Worm (Caenorhabditis elegans) whole organism, late embryonic: ENCODE results near the gene T09F3.7.

ENCODE experiments used
- C08G9.2 ChIP-seq: sonication (generic microtip); optimal IDR thresholded peaks from 2 replicates; lab custom pipeline; 2016; ENCODE audit warnings: mild to moderate bottlenecking, missing genetic modification characterization, moderate library complexity, missing compliant biosample characterization
- ama-1 ChIP-seq: fragments of 150-350 bp; optimal IDR thresholded peaks from 2 replicates; lab custom pipeline; 2014
- ceh-18 ChIP-seq: sonication (generic microtip); optimal IDR thresholded peaks from 2 replicates; lab custom pipeline; 2016; ENCODE audit warnings: missing genetic modification characterization, missing compliant biosample characterization
- ceh-19 ChIP-seq: fragments of 200-800 bp; sonication (Bioruptor generic); optimal IDR thresholded peaks from 2 replicates; lab custom pipeline; 2018; ENCODE audit warnings: mild to moderate bottlenecking, missing genetic modification characterization, missing compliant biosample characterization
- ceh-2 ChIP-seq: sonication (generic microtip); optimal IDR thresholded peaks from 2 replicates; lab custom pipeline; 2016; ENCODE audit warnings: missing genotype, missing genetic modification characterization, missing compliant biosample characterization
- ceh-22 ChIP-seq: sonication (generic microtip); optimal IDR thresholded peaks from 2 replicates; lab custom pipeline; 2017; ENCODE audit warnings: missing biosample characterization, missing genetic modification characterization
- ceh-30 ChIP-seq: fragments of 150-350 bp; optimal IDR thresholded peaks from 2 replicates; lab custom pipeline; 2014; ENCODE audit warnings: missing biosample characterization, missing genetic modification characterization
- ceh-31 ChIP-seq: sonication (generic microtip); optimal IDR thresholded peaks from 2 replicates; lab custom pipeline; 2016; ENCODE audit warnings: missing genetic modification characterization, missing compliant biosample characterization
- ceh-34 ChIP-seq: sonication (generic microtip); optimal IDR thresholded peaks from 2 replicates; lab custom pipeline; 2016; ENCODE audit warnings: mild to moderate bottlenecking, missing genetic modification characterization, missing compliant biosample characterization
- ceh-45 ChIP-seq: fragments of 200-800 bp; sonication (Bioruptor generic); IDR thresholded peaks from 2 replicates; pipeline ENCODE4 v1.3.6; 2022; ENCODE audit warnings: missing genetic modification reagents, missing genetic modification characterization, missing compliant biosample characterization
- dve-1 ChIP-seq: sonication (generic microtip); optimal IDR thresholded peaks from 2 replicates; lab custom pipeline; 2017; ENCODE audit warnings: antibody characterized with exemption, mild to moderate bottlenecking, missing genetic modification characterization, missing compliant biosample characterization
- elt-2 ChIP-seq: sonication (generic microtip); optimal IDR thresholded peaks from 2 replicates; lab custom pipeline; 2016; ENCODE audit warnings: missing genetic modification reagents, missing genetic modification characterization, missing compliant biosample characterization
- ets-4 ChIP-seq: sonication (generic microtip); optimal IDR thresholded peaks from 2 replicates; lab custom pipeline; 2016; ENCODE audit warnings: missing genetic modification characterization, missing compliant biosample characterization
- eyg-1 ChIP-seq: sonication (generic microtip); optimal IDR thresholded peaks from 2 replicates; lab custom pipeline; 2016; ENCODE audit warnings: missing genotype, missing genetic modification characterization, missing compliant biosample characterization
- fkh-6 ChIP-seq: sonication (generic microtip); optimal IDR thresholded peaks from 2 replicates; lab custom pipeline; 2016; ENCODE audit warnings: missing genetic modification characterization, missing compliant biosample characterization
- hlh-15 ChIP-seq: sonication (generic microtip); optimal IDR thresholded peaks from 2 replicates; lab custom pipeline; 2016; ENCODE audit warnings: missing genetic modification characterization, missing compliant biosample characterization
- hlh-6 ChIP-seq: sonication (generic microtip); optimal IDR thresholded peaks from 2 replicates; lab custom pipeline; 2016; ENCODE audit warnings: missing genotype, missing genetic modification characterization, missing compliant biosample characterization
- lin-11 ChIP-seq: fragments of 200-800 bp; sonication (Bioruptor generic); optimal IDR thresholded peaks from 2 replicates; lab custom pipeline; 2018; ENCODE audit warnings: mild to moderate bottlenecking, missing genetic modification characterization, missing compliant biosample characterization
- madf-2 ChIP-seq: sonication (generic microtip); optimal IDR thresholded peaks from 2 replicates; lab custom pipeline; 2017; ENCODE audit warnings: missing genetic modification characterization, missing compliant biosample characterization
- odd-2 ChIP-seq: sonication (generic microtip); optimal IDR thresholded peaks from 2 replicates; lab custom pipeline; 2017; ENCODE audit warnings: antibody characterized with exemption, mild to moderate bottlenecking, missing genetic modification characterization, missing compliant biosample characterization
- pag-3 ChIP-seq: sonication (generic microtip); optimal IDR thresholded peaks from 2 replicates; lab custom pipeline; 2016; ENCODE audit warnings: missing compliant biosample characterization, missing genetic modification characterization, borderline replicate concordance
- pat-9 ChIP-seq: fragments of 200-800 bp; sonication (Bioruptor generic); optimal IDR thresholded peaks from 2 replicates; lab custom pipeline; 2018; ENCODE audit warnings: mild to moderate bottlenecking, missing genetic modification characterization, moderate library complexity, missing compliant biosample characterization
- pax-1 ChIP-seq: fragments of 150-350 bp; optimal IDR thresholded peaks from 2 replicates; lab custom pipeline; 2014; ENCODE audit warnings: missing biosample characterization, missing genetic modification characterization
- pros-1 ChIP-seq: fragments of 150-350 bp; optimal IDR thresholded peaks from 2 replicates; lab custom pipeline; 2014; ENCODE audit warnings: missing biosample characterization, missing genetic modification reagents, missing genetic modification characterization
- rnt-1 ChIP-seq: sonication (generic microtip); optimal IDR thresholded peaks from 2 replicates; lab custom pipeline; 2016; ENCODE audit warnings: missing genetic modification characterization, missing compliant biosample characterization
- sox-2 ChIP-seq: fragments of 200-800 bp; sonication (Bioruptor generic); IDR thresholded peaks from 2 replicates; pipeline ENCODE4 v1.3.6; 2022; ENCODE audit warnings: missing genetic modification reagents, missing genetic modification characterization, missing compliant biosample characterization
- tbx-2 ChIP-seq: sonication (generic microtip); optimal IDR thresholded peaks from 2 replicates; lab custom pipeline; 2016; ENCODE audit warnings: missing genetic modification characterization, missing compliant biosample characterization
- tbx-7 ChIP-seq: sonication (generic microtip); optimal IDR thresholded peaks from 2 replicates; lab custom pipeline; 2016; ENCODE audit warnings: missing genotype, missing genetic modification characterization, missing compliant biosample characterization
- zip-5 ChIP-seq: sonication (generic microtip); optimal IDR thresholded peaks from 2 replicates; lab custom pipeline; 2016; ENCODE audit warnings: missing genetic modification characterization, missing compliant biosample characterization

T09F3.7 gene

ce11 chrII:10390250-10390821 is 632 bp upstream of the T09F3.7 start:
- TF ChIP-seq elt-2 (peak; percentile 1), sox-2 (GFP tag; lab: Robert Waterston, UW) (no peak)

- TF ChIP-seq C08G9.2 (tag; lab: Kevin White, UChicago) (no peak), ceh-45 (GFP tag; lab: Robert Waterston, UW) (no peak), rnt-1 (tag; lab: Kevin White, UChicago) (no peak)
Observed at ce11 chrII:10393282-10394179, 2.6 kb downstream of the T09F3.7 start, which contains the start of gene gpd-1. gpd-1 (plus strand) TSS chrII:10394129.

ce11 chrII:10395303-10395757 is 4.4 kb downstream of the T09F3.7 start, which contains the start of gene T09F3.4:
T09F3.4 (plus strand) TSS chrII:10395707.
- no peak for TF ChIP-seq lin-11
- peak; percentile 64 for TF ChIP-seq ets-4 (tag; lab: Kevin White, UChicago)
- TF ChIP-seq elt-2: peak; percentile 28
- TF ChIP-seq hlh-15 (tag; lab: Kevin White, UChicago): no peak
- peak; percentile 69 for TF ChIP-seq ceh-2
- TF ChIP-seq ceh-34 (tag; lab: Kevin White, UChicago): no peak
- TF ChIP-seq pax-1 (tag; lab: Kevin White, UChicago): no peak
- TF ChIP-seq ceh-31 (tag; lab: Kevin White, UChicago): peak; percentile 70
- TF ChIP-seq dve-1: no peak
- peak; percentile 48 for TF ChIP-seq tbx-7 (tag; lab: Kevin White, UChicago)
- no peak for TF ChIP-seq ceh-22 (tag; lab: Kevin White, UChicago)
- no peak for TF ChIP-seq eyg-1 (tag; lab: Kevin White, UChicago)
- no peak for TF ChIP-seq pag-3 (tag; lab: Kevin White, UChicago)
- peak; percentile 80 for TF ChIP-seq C08G9.2 (tag; lab: Kevin White, UChicago)
- peak; percentile 70 for TF ChIP-seq tbx-2 (tag; lab: Kevin White, UChicago)
- TF ChIP-seq ceh-18: no peak
- TF ChIP-seq ceh-30 (tag; lab: Kevin White, UChicago): no peak
- peak; percentile 29 for TF ChIP-seq zip-5 (tag; lab: Kevin White, UChicago)
- peak; percentile 15 for TF ChIP-seq fkh-6 (tag; lab: Kevin White, UChicago)
- TF ChIP-seq, all 69 proteins: peak for 9

- TF ChIP-seq pros-1: no peak
- TF ChIP-seq rnt-1 (tag; lab: Kevin White, UChicago): no peak
- TF ChIP-seq, all 69 proteins: peak for 0
Observed at ce11 chrII:10396578-10396977, 5.6 kb downstream of the T09F3.7 start, which contains the start of gene T09F3.5. T09F3.5 (plus strand) TSS chrII:10396878.

ce11 chrII:10402991-10403390 is 12.0 kb downstream of the T09F3.7 start:
- TF ChIP-seq fkh-6 (tag; lab: Kevin White, UChicago) (no peak), elt-2 (peak; percentile 67)

ce11 chrII:10410989-10411388 is 20.0 kb downstream of the T09F3.7 start, which contains the start of gene E04D5.5:
E04D5.5 (plus strand) TSS chrII:10411289.
- TF ChIP-seq hlh-15 (tag; lab: Kevin White, UChicago) (no peak), ceh-2 (no peak), eyg-1 (tag; lab: Kevin White, UChicago) (no peak), ceh-19 (GFP tag; lab: Kevin White, UChicago) (no peak), odd-2 (tag; lab: Kevin White, UChicago) (no peak), tbx-7 (tag; lab: Kevin White, UChicago) (no peak), hlh-6 (tag; lab: Kevin White, UChicago) (no peak), madf-2 (no peak), pat-9 (tag; lab: Kevin White, UChicago) (no peak), ceh-45 (GFP tag; lab: Robert Waterston, UW) (no peak), ama-1 (lab: Kevin White, UChicago) (no peak)
